Worm (Caenorhabditis elegans) whole organism, L2 larva: Measurements from ENCODE around the gene T14G12.11.

Source experiments
- elt-1 ChIP-seq: fragments of 150-350 bp; optimal IDR thresholded peaks from 2 replicates; lab custom pipeline; 2014; ENCODE audit warnings: missing biosample characterization, missing genetic modification characterization
- mab-5 ChIP-seq: fragments of 150-350 bp; optimal IDR thresholded peaks from 2 replicates; lab custom pipeline; 2014; ENCODE audit warnings: missing biosample characterization, missing genetic modification characterization
- nhr-11 ChIP-seq: fragments of 150-350 bp; optimal IDR thresholded peaks from 2 replicates; lab custom pipeline; 2014; ENCODE audit warnings: missing biosample characterization, missing genetic modification characterization
- skn-1 ChIP-seq: sonication (generic microtip); optimal IDR thresholded peaks from 2 replicates; lab custom pipeline; 2017; ENCODE audit warnings: missing biosample characterization, missing genetic modification characterization
- sma-3 ChIP-seq: sonication (generic microtip); optimal IDR thresholded peaks from 2 replicates; lab custom pipeline; 2016; ENCODE audit warnings: missing genetic modification reagents, missing genetic modification characterization, missing compliant biosample characterization
- unc-39 ChIP-seq: fragments of 150-350 bp; optimal IDR thresholded peaks from 2 replicates; lab custom pipeline; 2014; ENCODE audit warnings: missing biosample characterization, missing genetic modification characterization

ce11 chrX:3773233-3773632 lies 10.9 kb upstream of the T14G12.11 start:
- TF ChIP-seq mab-5 (tag; lab: Kevin White, UChicago) (no peak), unc-39 (tag; lab: Kevin White, UChicago) (no peak), elt-1 (tag; lab: Kevin White, UChicago) (no peak), nhr-11 (tag; lab: Kevin White, UChicago) (no peak), sma-3 (GFP tag; lab: Kevin White, UChicago) (no peak), skn-1 (tag; lab: Kevin White, UChicago) (no peak)
